Fruit fly (Drosophila melanogaster) whole organism, embryonic: ENCODE results near the gene Cyp12a5.
A peak's percentile ranks its signal among the peaks of the same experiment; 100 is the strongest.

Experiments used
- Antp ChIP-seq: fragments of 200-800 bp; sonication (Bioruptor generic); optimal IDR thresholded peaks from 3 replicates; lab custom pipeline; 2016; ENCODE audit warnings: missing biosample characterization, missing genetic modification characterization
- Atf-2 ChIP-seq: fragments of 200-800 bp; sonication (Bioruptor generic); optimal IDR thresholded peaks from 2 replicates; lab custom pipeline; 2016; ENCODE audit warnings: missing biosample characterization, missing genetic modification characterization
- Atf6 ChIP-seq: fragments of 200-800 bp; sonication (Bioruptor generic); IDR thresholded peaks from 2 replicates; pipeline ENCODE4 v1.3.6; 2022; ENCODE audit warnings: missing biosample characterization, missing genetic modification characterization
- B-H2 ChIP-seq: fragments of 200-800 bp; sonication (Bioruptor generic); optimal IDR thresholded peaks from 2 replicates; lab custom pipeline; 2018; ENCODE audit warnings: missing biosample characterization, mild to moderate bottlenecking, missing genetic modification characterization
- CG10321 ChIP-seq: fragments of 200-800 bp; sonication (Bioruptor generic); IDR thresholded peaks from 2 replicates; pipeline ENCODE4 v1.3.6; 2022; ENCODE audit warnings: missing biosample characterization, missing genetic modification characterization
- CG10431 ChIP-seq: fragments of 200-800 bp; sonication (Bioruptor generic); optimal IDR thresholded peaks from 3 replicates; lab custom pipeline; 2018; ENCODE audit warnings: missing biosample characterization, mild to moderate bottlenecking, missing genetic modification characterization
- CG11085 ChIP-seq: fragments of 200-800 bp; sonication (Bioruptor generic); IDR thresholded peaks from 2 replicates; pipeline ENCODE4 v1.3.6; 2022; ENCODE audit warnings: missing biosample characterization, missing genetic modification characterization
- CG11504 ChIP-seq: fragments of 200-800 bp; sonication (Bioruptor generic); optimal IDR thresholded peaks from 3 replicates; lab custom pipeline; 2019; ENCODE audit warnings: missing biosample characterization, mild to moderate bottlenecking, missing genetic modification characterization, moderate library complexity
- CG11560 ChIP-seq: fragments of 200-800 bp; sonication (Bioruptor generic); IDR thresholded peaks from 3 replicates; pipeline ENCODE4 v1.3.6; 2022; ENCODE audit warnings: missing biosample characterization, missing genetic modification characterization
- CG1603 ChIP-seq: fragments of 200-800 bp; sonication (Bioruptor generic); optimal IDR thresholded peaks from 2 replicates; lab custom pipeline; 2019; ENCODE audit warnings: missing biosample characterization, mild to moderate bottlenecking, missing genetic modification characterization, moderate library complexity
- CG17186 ChIP-seq: fragments of 200-800 bp; sonication (Bioruptor generic); optimal IDR thresholded peaks from 3 replicates; lab custom pipeline; 2017; ENCODE audit warnings: missing biosample characterization, missing genetic modification reagents, missing genetic modification characterization
- CG17802 ChIP-seq: fragments of 200-800 bp; sonication (Bioruptor generic); optimal IDR thresholded peaks from 2 replicates; lab custom pipeline; 2018; ENCODE audit warnings: missing biosample characterization, mild to moderate bottlenecking, missing genetic modification characterization, moderate library complexity
- CG18599 ChIP-seq: fragments of 200-800 bp; sonication (Bioruptor generic); optimal IDR thresholded peaks from 3 replicates; lab custom pipeline; 2017; ENCODE audit warnings: missing biosample characterization, missing genetic modification characterization, mild to moderate bottlenecking, moderate library complexity, missing genetic modification reagents
- CG18619 ChIP-seq: fragments of 200-800 bp; sonication (Bioruptor generic); optimal IDR thresholded peaks from 3 replicates; lab custom pipeline; 2017; ENCODE audit warnings: missing biosample characterization, mild to moderate bottlenecking, missing genetic modification characterization
- CG30431 ChIP-seq: fragments of 200-800 bp; sonication (Bioruptor generic); optimal IDR thresholded peaks from 2 replicates; lab custom pipeline; 2017; ENCODE audit warnings: missing biosample characterization, missing genetic modification characterization
- CG32532 ChIP-seq: fragments of 200-800 bp; sonication (Bioruptor generic); IDR thresholded peaks from 2 replicates; pipeline ENCODE4 v1.3.6; 2022; ENCODE audit warnings: missing biosample characterization, missing genetic modification characterization
- CG43689 ChIP-seq: fragments of 200-800 bp; sonication (Bioruptor generic); IDR thresholded peaks from 2 replicates; pipeline ENCODE4 v1.3.6; 2022; ENCODE audit warnings: missing biosample characterization, missing genetic modification characterization
- CG5245 ChIP-seq: fragments of 200-800 bp; sonication (Bioruptor generic); optimal IDR thresholded peaks from 3 replicates; lab custom pipeline; 2016; ENCODE audit warnings: missing biosample characterization, missing genetic modification characterization
- CG5953 ChIP-seq: fragments of 200-800 bp; sonication (Bioruptor generic); IDR thresholded peaks from 2 replicates; pipeline ENCODE4 v1.3.6; 2022; ENCODE audit warnings: missing biosample characterization, missing genetic modification characterization
- CG9797 ChIP-seq: fragments of 200-800 bp; sonication (Bioruptor generic); optimal IDR thresholded peaks from 3 replicates; lab custom pipeline; 2018; ENCODE audit warnings: missing biosample characterization, mild to moderate bottlenecking, missing genetic modification characterization
- CG9876 ChIP-seq: fragments of 200-800 bp; sonication (Bioruptor generic); optimal IDR thresholded peaks from 2 replicates; lab custom pipeline; 2016; ENCODE audit warnings: missing biosample characterization, missing genetic modification characterization
- CrebB ChIP-seq: fragments of 200-800 bp; sonication (Bioruptor generic); optimal IDR thresholded peaks from 3 replicates; lab custom pipeline; 2018; ENCODE audit warnings: missing biosample characterization, mild to moderate bottlenecking, missing genetic modification characterization
- Deaf1 ChIP-seq: fragments of 200-800 bp; optimal IDR thresholded peaks from 3 replicates; lab custom pipeline; 2019; ENCODE audit warnings: missing biosample characterization, mild to moderate bottlenecking, missing genetic modification characterization, moderate library complexity
- Dll ChIP-seq: fragments of 200-800 bp; sonication (Bioruptor generic); IDR thresholded peaks from 4 replicates; pipeline ENCODE4 v1.3.6; 2022; ENCODE audit warnings: missing biosample characterization, missing genetic modification characterization; ENCODE audit not compliant: partially characterized antibody
- H2.0 ChIP-seq: fragments of 200-800 bp; sonication (Bioruptor generic); IDR thresholded peaks from 2 replicates; pipeline ENCODE4 v1.3.6; 2022; ENCODE audit warnings: missing biosample characterization, missing genetic modification characterization
- Hand ChIP-seq: fragments of 200-800 bp; sonication (Bioruptor generic); optimal IDR thresholded peaks from 2 replicates; lab custom pipeline; 2017; ENCODE audit warnings: mild to moderate bottlenecking, missing biosample characterization, missing genetic modification reagents, missing genetic modification characterization
- Hr78 ChIP-seq, 2 experiments: fragments of 200-800 bp in 1 of 2; fragments of >200 bp in 1 of 2; sonication (Bioruptor generic) in 1 of 2; optimal IDR thresholded peaks; 2 replicates each; lab custom pipeline; 2017 to 2019; ENCODE audit warnings: missing biosample characterization in 2 of 2, missing genetic modification characterization in 2 of 2, mild to moderate bottlenecking in 1 of 2, moderate library complexity in 1 of 2
- Jarid2 ChIP-seq: fragments of 200-800 bp; sonication (Bioruptor generic); optimal IDR thresholded peaks from 3 replicates; lab custom pipeline; 2017; ENCODE audit warnings: mild to moderate bottlenecking, missing biosample characterization, missing genetic modification reagents, missing genetic modification characterization
- PHDP ChIP-seq: fragments of 200-800 bp; sonication (Bioruptor generic); optimal IDR thresholded peaks from 3 replicates; lab custom pipeline; 2018; ENCODE audit warnings: missing biosample characterization, mild to moderate bottlenecking, missing genetic modification characterization, moderate library complexity
- Rfx ChIP-seq: fragments of 200-800 bp; sonication (Bioruptor generic); IDR thresholded peaks from 2 replicates; pipeline ENCODE4 v1.3.6; 2022; ENCODE audit warnings: missing biosample characterization, missing genetic modification characterization
- Trl ChIP-seq, 3 experiments: fragments of >200 bp in 2 of 3; fragments of 200-800 bp in 1 of 3; sonication (Bioruptor generic) in 1 of 3; optimal IDR thresholded peaks; 2 replicates in 1 of 3; 3 replicates in 2 of 3; lab custom pipeline; 2016 to 2017; ENCODE audit warnings: missing biosample characterization in 1 of 3, missing genetic modification characterization in 1 of 3
- Xbp1 ChIP-seq: fragments of 200-800 bp; sonication (Bioruptor generic); optimal IDR thresholded peaks from 3 replicates; lab custom pipeline; 2016; ENCODE audit warnings: missing biosample characterization, mild to moderate bottlenecking, missing genetic modification characterization
- al ChIP-seq: fragments of 200-800 bp; sonication (Bioruptor generic); IDR thresholded peaks from 2 replicates; pipeline ENCODE4 v1.3.6; 2022; ENCODE audit warnings: missing biosample characterization, missing genetic modification characterization
- aop ChIP-seq: fragments of 200-800 bp; sonication (Bioruptor generic); IDR thresholded peaks from 2 replicates; pipeline ENCODE4 v1.3.6; 2022; ENCODE audit warnings: missing biosample characterization, missing genetic modification characterization
- ci ChIP-seq: fragments of 200-800 bp; sonication (Bioruptor generic); IDR thresholded peaks from 3 replicates; pipeline ENCODE4 v1.3.6; 2022; ENCODE audit warnings: missing biosample characterization, missing genetic modification characterization
- ewg ChIP-seq: fragments of 200-800 bp; sonication (Bioruptor generic); optimal IDR thresholded peaks from 3 replicates; lab custom pipeline; 2017; ENCODE audit warnings: mild to moderate bottlenecking, missing biosample characterization, missing genetic modification reagents, missing genetic modification characterization
- gcm ChIP-seq: fragments of 200-800 bp; sonication (Bioruptor generic); optimal IDR thresholded peaks from 2 replicates; lab custom pipeline; 2019; ENCODE audit warnings: missing biosample characterization, mild to moderate bottlenecking, missing genetic modification characterization, moderate library complexity
- grau ChIP-seq: fragments of 200-800 bp; optimal IDR thresholded peaks from 3 replicates; lab custom pipeline; 2019; ENCODE audit warnings: missing biosample characterization, mild to moderate bottlenecking, missing genetic modification characterization, moderate library complexity
- inv ChIP-seq: fragments of 200-800 bp; sonication (Bioruptor generic); IDR thresholded peaks from 2 replicates; pipeline ENCODE4 v1.3.6; 2022; ENCODE audit warnings: missing biosample characterization, missing genetic modification characterization; ENCODE audit not compliant: partially characterized antibody
- lola ChIP-seq, 3 experiments: fragments of >200 bp in 2 of 3; fragments of 200-800 bp in 1 of 3; sonication (Bioruptor generic) in 1 of 3; optimal IDR thresholded peaks; 2 replicates each; lab custom pipeline; 2017 to 2019; ENCODE audit warnings: missing biosample characterization in 3 of 3, missing genetic modification characterization in 3 of 3, mild to moderate bottlenecking in 1 of 3, moderate library complexity in 1 of 3
- pho ChIP-seq: fragments of 200-800 bp; sonication (Bioruptor generic); optimal IDR thresholded peaks from 2 replicates; lab custom pipeline; 2016; ENCODE audit warnings: missing biosample characterization, missing genetic modification characterization
- pita ChIP-seq: fragments of 200-800 bp; sonication (Bioruptor generic); optimal IDR thresholded peaks from 2 replicates; lab custom pipeline; 2017; ENCODE audit warnings: missing biosample characterization, mild to moderate bottlenecking, missing genetic modification characterization
- sc ChIP-seq, 3 experiments: fragments of >200 bp in 2 of 3; fragments of 200-800 bp in 1 of 3; sonication (Bioruptor generic) in 1 of 3; optimal IDR thresholded peaks; 2 replicates in 2 of 3; 3 replicates in 1 of 3; lab custom pipeline; 2017; ENCODE audit warnings: mild to moderate bottlenecking in 1 of 3, missing biosample characterization in 1 of 3, missing genetic modification characterization in 1 of 3, missing genetic modification reagents in 1 of 3
- twi ChIP-seq: fragments of 200-800 bp; optimal IDR thresholded peaks from 2 replicates; lab custom pipeline; 2019; ENCODE audit warnings: missing biosample characterization, mild to moderate bottlenecking, missing genetic modification characterization, moderate library complexity
- vfl ChIP-seq: fragments of 200-800 bp; sonication (Bioruptor generic); optimal IDR thresholded peaks from 2 replicates; lab custom pipeline; 2016; ENCODE audit warnings: missing biosample characterization, missing genetic modification characterization
- vnd ChIP-seq: fragments of 200-800 bp; sonication (Bioruptor generic); IDR thresholded peaks from 3 replicates; pipeline ENCODE4 v1.3.6; 2022; ENCODE audit warnings: missing biosample characterization, missing genetic modification characterization; ENCODE audit not compliant: partially characterized antibody
- yki ChIP-seq: fragments of >200 bp; optimal IDR thresholded peaks from 3 replicates; lab custom pipeline; 2018

Cyp12a5 gene

dm6 chr3R:19096299-19097048 is 36.0 kb upstream of the Cyp12a5 start, which contains the start of gene CG6040 (continued):
- no peak for TF ChIP-seq vnd (GFP tag; lab: Robert Waterston, UW)
- TF ChIP-seq CG10321 (GFP tag; lab: Robert Waterston, UW): peak; percentile 52; the same call in 1 of the 2 replicates
- TF ChIP-seq CG11504 (tag; lab: Kevin White, UChicago): peak; percentile 63
- TF ChIP-seq CG9876: peak; percentile 41
- TF ChIP-seq ci (GFP tag; lab: Robert Waterston, UW): peak; percentile 55
- TF ChIP-seq sc (optimal IDR thresholded peaks at IDR 0.05; lab: Kevin White, UChicago): no peak
- TF ChIP-seq sc (GFP tag; optimal IDR thresholded peaks at IDR 0.05; lab: Kevin White, UChicago): peak; percentile 37
- peak; percentile 20 for TF ChIP-seq PHDP (tag; lab: Kevin White, UChicago)
- peak; percentile 37 for TF ChIP-seq B-H2 (GFP tag; lab: Kevin White, UChicago)
- TF ChIP-seq lola (GFP tag; optimal IDR thresholded peaks at IDR 0.05; lab: Kevin White, UChicago): peak in 1 of 3 experiments; percentile 34
- peak; percentile 50 for TF ChIP-seq CG5245
- peak; percentile 3 for TF ChIP-seq yki (lab: Kevin White, UChicago)
- peak; percentile 61 for TF ChIP-seq Trl (optimal IDR thresholded peaks at IDR 0.05; lab: Kevin White, UChicago)
- TF ChIP-seq Trl (GFP tag; optimal IDR thresholded peaks at IDR 0.05; lab: Kevin White, UChicago): peak; percentile 66
- peak; percentile 11 for TF ChIP-seq CG17186 (GFP tag; lab: Kevin White, UChicago)
- TF ChIP-seq CG11560: peak; percentile 60; the same call in 2 of the 3 replicates
- peak; percentile 7 for TF ChIP-seq CG10431 (GFP tag; lab: Kevin White, UChicago)
- TF ChIP-seq CG32532: peak; percentile 57; the same call in 1 of the 2 replicates
- TF ChIP-seq pita (GFP tag; lab: Kevin White, UChicago): peak; percentile 92
- TF ChIP-seq Atf-2 (GFP tag; lab: Kevin White, UChicago): peak; percentile 10
- TF ChIP-seq Atf6 (GFP tag; lab: Robert Waterston, UW): peak; percentile 19; the same call in 1 of the 2 replicates
- no peak for TF ChIP-seq inv (GFP tag; lab: Robert Waterston, UW)
- peak; percentile 11 for TF ChIP-seq CG18599 (GFP tag; lab: Kevin White, UChicago)
- TF ChIP-seq CG30431 (GFP tag; lab: Kevin White, UChicago): no peak
- TF ChIP-seq CG17802 (tag; lab: Kevin White, UChicago): no peak
- peak; percentile 52 for TF ChIP-seq Antp (GFP tag; lab: Kevin White, UChicago)
- peak; percentile 64 for TF ChIP-seq pho (GFP tag; lab: Kevin White, UChicago)
- TF ChIP-seq al (GFP tag; lab: Robert Waterston, UW): no peak
- TF ChIP-seq Xbp1: peak; percentile 70
- TF ChIP-seq Dll (GFP tag; lab: Robert Waterston, UW): 0 out of 4 replicates have a peak, but pooled peaks have one; percentile 16
- peak; percentile 3 for TF ChIP-seq ewg (GFP tag; lab: Kevin White, UChicago)
- no peak for TF ChIP-seq CG11085 (GFP tag; lab: Robert Waterston, UW)
- TF ChIP-seq Jarid2 (GFP tag; lab: Kevin White, UChicago): peak; percentile 87
- peak; percentile 34 for TF ChIP-seq CG18619 (GFP tag; lab: Kevin White, UChicago)
- peak; percentile 27 for TF ChIP-seq CG1603 (tag; lab: Kevin White, UChicago)
- no peak for TF ChIP-seq gcm
- peak; percentile 5; the same call in 1 of the 2 replicates for TF ChIP-seq H2.0 (GFP tag; lab: Robert Waterston, UW)
- TF ChIP-seq Deaf1: peak; percentile 95
- TF ChIP-seq twi (tag; lab: Kevin White, UChicago): peak; percentile 30
- no peak for TF ChIP-seq CG5953 (GFP tag; lab: Robert Waterston, UW)
- no peak for TF ChIP-seq Hr78 (GFP tag; optimal IDR thresholded peaks at IDR 0.05; lab: Kevin White, UChicago)
- TF ChIP-seq vfl (GFP tag; lab: Kevin White, UChicago): no peak
- no peak for TF ChIP-seq CrebB (tag; lab: Kevin White, UChicago)
- TF ChIP-seq Rfx: peak; percentile 62
- peak; percentile 74 for TF ChIP-seq CG9797 (GFP tag; lab: Kevin White, UChicago)
- TF ChIP-seq CG43689 (GFP tag; lab: Robert Waterston, UW): peak; percentile 16; the same call in 1 of the 2 replicates
- TF ChIP-seq Hand: no peak
- 0 out of 2 replicates have a peak, but pooled peaks have one; percentile 12 for TF ChIP-seq aop (GFP tag; lab: Robert Waterston, UW)
- TF ChIP-seq grau (tag; lab: Kevin White, UChicago): peak; percentile 39
